Fruit fly (Drosophila melanogaster) whole organism, embryonic: Measurements from ENCODE around the gene Ids.

Experiments used
- Ada2b ChIP-seq: fragments of 200-800 bp; sonication (Bioruptor generic); IDR thresholded peaks from 2 replicates; pipeline ENCODE4 v1.3.6; 2022; ENCODE audit warnings: missing biosample characterization, missing genetic modification characterization
- BEAF-32 ChIP-seq: fragments of 200-800 bp; sonication (Bioruptor generic); optimal IDR thresholded peaks from 3 replicates; lab custom pipeline; 2017; ENCODE audit warnings: missing biosample characterization, missing genetic modification characterization, mild to moderate bottlenecking, moderate library complexity, missing genetic modification reagents
- CG10431 ChIP-seq: fragments of 200-800 bp; sonication (Bioruptor generic); optimal IDR thresholded peaks from 3 replicates; lab custom pipeline; 2018; ENCODE audit warnings: missing biosample characterization, mild to moderate bottlenecking, missing genetic modification characterization
- CG10654 ChIP-seq: fragments of 200-800 bp; sonication (Bioruptor generic); optimal IDR thresholded peaks from 2 replicates; lab custom pipeline; 2016; ENCODE audit warnings: missing biosample characterization, missing genetic modification characterization
- CG12155 ChIP-seq: fragments of 200-800 bp; sonication (Bioruptor generic); optimal IDR thresholded peaks from 3 replicates; lab custom pipeline; 2016; ENCODE audit warnings: missing biosample characterization, missing genetic modification characterization
- CG13287 ChIP-seq: fragments of 200-800 bp; sonication (Bioruptor generic); IDR thresholded peaks from 2 replicates; pipeline ENCODE4 v1.3.6; 2022; ENCODE audit warnings: missing biosample characterization, missing genetic modification characterization; ENCODE audit not compliant: partially characterized antibody
- CG1529 ChIP-seq: fragments of 200-800 bp; sonication (Bioruptor generic); optimal IDR thresholded peaks from 3 replicates; lab custom pipeline; 2018; ENCODE audit warnings: missing biosample characterization, missing genetic modification characterization
- CG1792 ChIP-seq: fragments of 200-800 bp; sonication (Bioruptor generic); optimal IDR thresholded peaks from 2 replicates; lab custom pipeline; 2016; ENCODE audit warnings: missing biosample characterization, missing genetic modification characterization
- CG1832 ChIP-seq: fragments of 200-800 bp; sonication (Bioruptor generic); optimal IDR thresholded peaks from 2 replicates; lab custom pipeline; 2017; ENCODE audit warnings: missing biosample characterization, mild to moderate bottlenecking, missing genetic modification characterization, inconsistent platforms
- CG30431 ChIP-seq: fragments of 200-800 bp; sonication (Bioruptor generic); optimal IDR thresholded peaks from 2 replicates; lab custom pipeline; 2017; ENCODE audit warnings: missing biosample characterization, missing genetic modification characterization
- CG31388 ChIP-seq: fragments of 200-800 bp; sonication (Bioruptor generic); optimal IDR thresholded peaks from 2 replicates; lab custom pipeline; 2016; ENCODE audit warnings: missing biosample characterization, missing genetic modification characterization
- CG32532 ChIP-seq: fragments of 200-800 bp; sonication (Bioruptor generic); IDR thresholded peaks from 2 replicates; pipeline ENCODE4 v1.3.6; 2022; ENCODE audit warnings: missing biosample characterization, missing genetic modification characterization
- CG3281 ChIP-seq: fragments of 200-800 bp; sonication (Bioruptor generic); optimal IDR thresholded peaks from 3 replicates; lab custom pipeline; 2017; ENCODE audit warnings: missing biosample characterization, mild to moderate bottlenecking, missing genetic modification characterization
- CG4730 ChIP-seq: fragments of 200-800 bp; sonication (Bioruptor generic); IDR thresholded peaks from 2 replicates; pipeline ENCODE4 v1.3.6; 2022; ENCODE audit warnings: missing biosample characterization, missing genetic modification characterization
- CG5953 ChIP-seq: fragments of 200-800 bp; sonication (Bioruptor generic); IDR thresholded peaks from 2 replicates; pipeline ENCODE4 v1.3.6; 2022; ENCODE audit warnings: missing biosample characterization, missing genetic modification characterization
- CG6791 ChIP-seq: fragments of 200-800 bp; sonication (Bioruptor generic); IDR thresholded peaks from 3 replicates; pipeline ENCODE4 v1.3.6; 2022; ENCODE audit warnings: missing biosample characterization, missing genetic modification characterization; ENCODE audit not compliant: partially characterized antibody
- CG6813 ChIP-seq: fragments of 200-800 bp; sonication (Bioruptor generic); optimal IDR thresholded peaks from 2 replicates; lab custom pipeline; 2017; ENCODE audit warnings: missing biosample characterization, missing genetic modification characterization, mild to moderate bottlenecking, moderate library complexity, missing genetic modification reagents
- CG6854 ChIP-seq: fragments of 200-800 bp; sonication (Bioruptor generic); optimal IDR thresholded peaks from 3 replicates; lab custom pipeline; 2017; ENCODE audit warnings: missing biosample characterization, mild to moderate bottlenecking, missing genetic modification characterization
- CG7556 ChIP-seq: fragments of 200-800 bp; sonication (Bioruptor generic); optimal IDR thresholded peaks from 2 replicates; lab custom pipeline; 2017; ENCODE audit warnings: missing biosample characterization, mild to moderate bottlenecking, missing genetic modification characterization
- CG8290 ChIP-seq, 3 experiments: fragments of 200-800 bp; sonication (Bioruptor generic); optimal IDR thresholded peaks; 2 replicates each; lab custom pipeline; 2016 to 2019; ENCODE audit warnings: missing biosample characterization in 3 of 3, missing genetic modification characterization in 3 of 3, mild to moderate bottlenecking in 2 of 3, moderate library complexity in 1 of 3
- Doc3 ChIP-seq: fragments of 200-800 bp; sonication (Bioruptor generic); IDR thresholded peaks from 3 replicates; pipeline ENCODE4 v1.3.6; 2022; ENCODE audit warnings: missing biosample characterization, missing genetic modification characterization; ENCODE audit not compliant: partially characterized antibody
- Fer1 ChIP-seq: fragments of 200-800 bp; sonication (Bioruptor generic); optimal IDR thresholded peaks from 2 replicates; lab custom pipeline; 2017; ENCODE audit warnings: missing biosample characterization, mild to moderate bottlenecking, missing genetic modification characterization
- GATAe ChIP-seq: fragments of 200-800 bp; sonication (Bioruptor generic); conservative IDR thresholded peaks from 2 replicates; pipeline ENCODE4 v1.3.6; 2022; ENCODE audit warnings: missing biosample characterization, missing genetic modification characterization
- H15 ChIP-seq: fragments of 200-800 bp; sonication (Bioruptor generic); IDR thresholded peaks from 3 replicates; pipeline ENCODE4 v1.3.6; 2022; ENCODE audit warnings: missing biosample characterization, missing genetic modification characterization
- Lhr ChIP-seq: fragments of 200-800 bp; sonication (Bioruptor generic); optimal IDR thresholded peaks from 3 replicates; lab custom pipeline; 2017; ENCODE audit warnings: mild to moderate bottlenecking, missing biosample characterization, missing genetic modification reagents, missing genetic modification characterization
- Mrtf ChIP-seq: fragments of 200-800 bp; sonication (Bioruptor generic); IDR thresholded peaks from 3 replicates; pipeline ENCODE4 v1.3.6; 2022; ENCODE audit warnings: missing biosample characterization, missing genetic modification characterization
- Nf-YA ChIP-seq: fragments of 200-800 bp; sonication (Bioruptor generic); IDR thresholded peaks from 2 replicates; pipeline ENCODE4 v1.3.6; 2022; ENCODE audit warnings: missing biosample characterization, missing genetic modification characterization
- Nf-YB ChIP-seq: fragments of 200-800 bp; sonication (Bioruptor generic); optimal IDR thresholded peaks from 3 replicates; lab custom pipeline; 2019; ENCODE audit warnings: missing biosample characterization, mild to moderate bottlenecking, missing genetic modification characterization, moderate library complexity
- Oaz ChIP-seq: fragments of 200-800 bp; sonication (Bioruptor generic); IDR thresholded peaks from 2 replicates; pipeline ENCODE4 v1.3.6; 2022; ENCODE audit warnings: missing biosample characterization, missing genetic modification characterization
- Rx ChIP-seq: fragments of 200-800 bp; sonication (Bioruptor generic); IDR thresholded peaks from 2 replicates; pipeline ENCODE4 v1.3.6; 2022; ENCODE audit warnings: missing biosample characterization, missing genetic modification characterization
- Scr ChIP-seq: fragments of 200-800 bp; sonication (Bioruptor generic); IDR thresholded peaks from 2 replicates; pipeline ENCODE4 v1.3.6; 2022; ENCODE audit warnings: missing biosample characterization, missing genetic modification characterization; ENCODE audit not compliant: partially characterized antibody
- Vsx1 ChIP-seq: fragments of 200-800 bp; sonication (Bioruptor generic); optimal IDR thresholded peaks from 2 replicates; lab custom pipeline; 2017; ENCODE audit warnings: missing biosample characterization, mild to moderate bottlenecking, missing genetic modification characterization, missing genetic modification reagents
- bcd ChIP-seq: fragments of 200-800 bp; sonication (Bioruptor generic); optimal IDR thresholded peaks from 2 replicates; lab custom pipeline; 2017; ENCODE audit warnings: missing biosample characterization, mild to moderate bottlenecking, missing genetic modification characterization
- chn ChIP-seq: fragments of 200-800 bp; sonication (Bioruptor generic); optimal IDR thresholded peaks from 2 replicates; lab custom pipeline; 2016; ENCODE audit warnings: missing biosample characterization, missing genetic modification characterization
- ci ChIP-seq: fragments of 200-800 bp; sonication (Bioruptor generic); IDR thresholded peaks from 3 replicates; pipeline ENCODE4 v1.3.6; 2022; ENCODE audit warnings: missing biosample characterization, missing genetic modification characterization
- gro ChIP-seq: fragments of 200-800 bp; sonication (Bioruptor generic); optimal IDR thresholded peaks from 2 replicates; lab custom pipeline; 2016; ENCODE audit warnings: missing biosample characterization, missing genetic modification characterization
- hkb ChIP-seq, 2 experiments: fragments of 200-800 bp in 1 of 2; fragments of >200 bp in 1 of 2; sonication (Bioruptor generic) in 1 of 2; IDR thresholded peaks in 1 of 2; optimal IDR thresholded peaks in 1 of 2; 2 replicates each; pipeline versions ENCODE4 v1.3.6 to Lab custom; 2017 to 2022; ENCODE audit warnings: missing biosample characterization in 1 of 2, missing genetic modification characterization in 1 of 2
- lbe ChIP-seq: fragments of 200-800 bp; sonication (Bioruptor generic); optimal IDR thresholded peaks from 2 replicates; lab custom pipeline; 2016; ENCODE audit warnings: missing biosample characterization, mild to moderate bottlenecking, missing genetic modification characterization
- lilli ChIP-seq: fragments of 200-800 bp; sonication (Bioruptor generic); optimal IDR thresholded peaks from 3 replicates; lab custom pipeline; 2016; ENCODE audit warnings: missing biosample characterization, missing genetic modification characterization
- lola ChIP-seq, 3 experiments: fragments of >200 bp in 2 of 3; fragments of 200-800 bp in 1 of 3; sonication (Bioruptor generic) in 1 of 3; optimal IDR thresholded peaks; 2 replicates each; lab custom pipeline; 2017 to 2019; ENCODE audit warnings: missing biosample characterization in 3 of 3, missing genetic modification characterization in 3 of 3, mild to moderate bottlenecking in 1 of 3, moderate library complexity in 1 of 3
- oc ChIP-seq: fragments of 200-800 bp; sonication (Bioruptor generic); optimal IDR thresholded peaks from 2 replicates; lab custom pipeline; 2018; ENCODE audit warnings: missing biosample characterization, mild to moderate bottlenecking, missing genetic modification characterization, moderate library complexity
- p53 ChIP-seq: fragments of 200-800 bp; sonication (Bioruptor generic); optimal IDR thresholded peaks from 2 replicates; lab custom pipeline; 2016; ENCODE audit warnings: missing biosample characterization, missing genetic modification characterization
- row ChIP-seq: fragments of 200-800 bp; sonication (Bioruptor generic); IDR thresholded peaks from 3 replicates; pipeline ENCODE4 v1.3.6; 2022; ENCODE audit warnings: missing biosample characterization, missing genetic modification characterization
- schlank ChIP-seq: fragments of 200-800 bp; sonication (Bioruptor generic); optimal IDR thresholded peaks from 2 replicates; lab custom pipeline; 2018; ENCODE audit warnings: missing biosample characterization, mild to moderate bottlenecking, missing genetic modification characterization
- wdn ChIP-seq: fragments of 200-800 bp; sonication (Bioruptor generic); IDR thresholded peaks from 2 replicates; pipeline ENCODE4 v1.3.6; 2022; ENCODE audit warnings: missing biosample characterization, missing genetic modification characterization
- zen ChIP-seq: fragments of 200-800 bp; sonication (Bioruptor generic); optimal IDR thresholded peaks from 3 replicates; lab custom pipeline; 2018; ENCODE audit warnings: missing biosample characterization, mild to moderate bottlenecking, missing genetic modification characterization, moderate library complexity

The Ids gene

dm6 chr3L:3388708-3389665, 10.9 kb downstream of the Ids start:
- no peak for TF ChIP-seq Doc3 (GFP tag; lab: Robert Waterston, UW)
- TF ChIP-seq CG7556 (GFP tag; lab: Kevin White, UChicago) = no peak
- no peak for TF ChIP-seq gro (GFP tag; lab: Kevin White, UChicago)
- TF ChIP-seq CG31388 (GFP tag; lab: Kevin White, UChicago) = no peak
- peak; percentile 36 for TF ChIP-seq Rx
- TF ChIP-seq oc (tag; lab: Kevin White, UChicago) = peak; percentile 58
- TF ChIP-seq CG10431 (GFP tag; lab: Kevin White, UChicago) = no peak
- TF ChIP-seq GATAe (GFP tag; lab: Robert Waterston, UW) = no peak
- TF ChIP-seq CG1832 (GFP tag; lab: Kevin White, UChicago) = no peak
- no peak for TF ChIP-seq p53 (GFP tag; lab: Kevin White, UChicago)
- TF ChIP-seq H15 (GFP tag; lab: Robert Waterston, UW) = peak; percentile 20; the same call in 1 of the 3 replicates
- TF ChIP-seq CG10654 (GFP tag; lab: Kevin White, UChicago) = no peak
- no peak for TF ChIP-seq Lhr (GFP tag; lab: Kevin White, UChicago)
- TF ChIP-seq Vsx1 (GFP tag; lab: Kevin White, UChicago) = no peak
- no peak for TF ChIP-seq zen (tag; lab: Kevin White, UChicago)
- TF ChIP-seq CG12155 (GFP tag; lab: Kevin White, UChicago) = no peak
- TF ChIP-seq row (GFP tag; lab: Robert Waterston, UW) = 0 out of 3 replicates have a peak, but pooled peaks have one; percentile 33
- no peak for TF ChIP-seq CG8290 (GFP tag; optimal IDR thresholded peaks at IDR 0.05; lab: Kevin White, UChicago)
- TF ChIP-seq CG8290 (tag; optimal IDR thresholded peaks at IDR 0.05; lab: Kevin White, UChicago) = peak in 1 of 2 experiments; percentile 25
- TF ChIP-seq Fer1 (GFP tag; lab: Kevin White, UChicago) = no peak
- TF ChIP-seq CG13287 (GFP tag; lab: Robert Waterston, UW) = no peak
- no peak for TF ChIP-seq CG6854
- TF ChIP-seq schlank = no peak
- peak; percentile 74; the same call in 2 of the 3 replicates for TF ChIP-seq ci (GFP tag; lab: Robert Waterston, UW)
- TF ChIP-seq Oaz (GFP tag; lab: Robert Waterston, UW) = no peak
- no peak for TF ChIP-seq Nf-YB (GFP tag; lab: Kevin White, UChicago)
- no peak for TF ChIP-seq bcd (GFP tag; lab: Kevin White, UChicago)
- no peak for TF ChIP-seq chn
- TF ChIP-seq CG6813 (GFP tag; lab: Kevin White, UChicago) = peak; percentile 27
- no peak for TF ChIP-seq CG30431 (GFP tag; lab: Kevin White, UChicago)
- no peak for TF ChIP-seq Nf-YA (GFP tag; lab: Robert Waterston, UW)
- TF ChIP-seq CG32532 (GFP tag; lab: Robert Waterston, UW) = 0 out of 2 replicates have a peak, but pooled peaks have one; percentile 26
- no peak for TF ChIP-seq lola (GFP tag; optimal IDR thresholded peaks at IDR 0.05; lab: Kevin White, UChicago)
- TF ChIP-seq CG6791 = no peak
- no peak for TF ChIP-seq CG3281 (GFP tag; lab: Kevin White, UChicago)
- 0 out of 2 replicates have a peak, but pooled peaks have one; percentile 16 for TF ChIP-seq CG4730
- no peak for TF ChIP-seq Ada2b (GFP tag; lab: Robert Waterston, UW)
- TF ChIP-seq CG1529 (GFP tag; lab: Kevin White, UChicago) = no peak
- no peak for TF ChIP-seq CG1792 (GFP tag; lab: Kevin White, UChicago)
- TF ChIP-seq wdn (GFP tag; lab: Robert Waterston, UW) = 0 out of 2 replicates have a peak, but pooled peaks have one; percentile 7
- TF ChIP-seq Mrtf (GFP tag; lab: Robert Waterston, UW) = peak; percentile 19; the same call in 2 of the 3 replicates
- no peak for TF ChIP-seq hkb (optimal IDR thresholded peaks at IDR 0.05; lab: Kevin White, UChicago)
- TF ChIP-seq hkb (GFP tag; IDR thresholded peaks at IDR 0.05; lab: Robert Waterston, UW) = no peak; the same call in 1 of the 2 replicates
- no peak for TF ChIP-seq BEAF-32 (GFP tag; lab: Kevin White, UChicago)
- no peak for TF ChIP-seq Scr
- no peak for TF ChIP-seq lilli (GFP tag; lab: Kevin White, UChicago)
- peak; percentile 24; the same call in 1 of the 2 replicates for TF ChIP-seq CG5953 (GFP tag; lab: Robert Waterston, UW)
- TF ChIP-seq lbe (GFP tag; lab: Kevin White, UChicago) = peak; percentile 70
